Worm (Caenorhabditis elegans) whole organism, late embryonic: Measurements from ENCODE around the gene rgs-5.

ENCODE experiments used
- C38D4.7 ChIP-seq: fragments of 200-800 bp; sonication (Bioruptor generic); optimal IDR thresholded peaks from 2 replicates; lab custom pipeline; 2018; ENCODE audit warnings: mild to moderate bottlenecking, missing genetic modification characterization, moderate library complexity, missing compliant biosample characterization
- F13H6.1 ChIP-seq: sonication (generic microtip); optimal IDR thresholded peaks from 2 replicates; lab custom pipeline; 2016; ENCODE audit warnings: missing genetic modification characterization, missing compliant biosample characterization
- K09A11.1 ChIP-seq: sonication (generic microtip); optimal IDR thresholded peaks from 2 replicates; lab custom pipeline; 2017; ENCODE audit warnings: antibody characterized with exemption, mild to moderate bottlenecking, missing genetic modification characterization, missing compliant biosample characterization; ENCODE audit not compliant: insufficient read depth
- Y22D7AL.16 ChIP-seq: sonication (generic microtip); optimal IDR thresholded peaks from 2 replicates; lab custom pipeline; 2016; ENCODE audit warnings: missing genetic modification characterization, missing compliant biosample characterization
- ahr-1 ChIP-seq: sonication (generic microtip); optimal IDR thresholded peaks from 2 replicates; lab custom pipeline; 2016; ENCODE audit warnings: missing genetic modification characterization, missing compliant biosample characterization
- ceh-18 ChIP-seq: sonication (generic microtip); optimal IDR thresholded peaks from 2 replicates; lab custom pipeline; 2016; ENCODE audit warnings: missing genetic modification characterization, missing compliant biosample characterization
- ceh-19 ChIP-seq: fragments of 200-800 bp; sonication (Bioruptor generic); optimal IDR thresholded peaks from 2 replicates; lab custom pipeline; 2018; ENCODE audit warnings: mild to moderate bottlenecking, missing genetic modification characterization, missing compliant biosample characterization
- ceh-22 ChIP-seq: sonication (generic microtip); optimal IDR thresholded peaks from 2 replicates; lab custom pipeline; 2017; ENCODE audit warnings: missing biosample characterization, missing genetic modification characterization
- ceh-24 ChIP-seq: sonication (generic microtip); optimal IDR thresholded peaks from 2 replicates; lab custom pipeline; 2016; ENCODE audit warnings: mild to moderate bottlenecking, missing genetic modification characterization, missing compliant biosample characterization
- ceh-30 ChIP-seq: fragments of 150-350 bp; optimal IDR thresholded peaks from 2 replicates; lab custom pipeline; 2014; ENCODE audit warnings: missing biosample characterization, missing genetic modification characterization
- ceh-31 ChIP-seq: sonication (generic microtip); optimal IDR thresholded peaks from 2 replicates; lab custom pipeline; 2016; ENCODE audit warnings: missing genetic modification characterization, missing compliant biosample characterization
- ceh-34 ChIP-seq: sonication (generic microtip); optimal IDR thresholded peaks from 2 replicates; lab custom pipeline; 2016; ENCODE audit warnings: mild to moderate bottlenecking, missing genetic modification characterization, missing compliant biosample characterization
- ceh-45 ChIP-seq: fragments of 200-800 bp; sonication (Bioruptor generic); IDR thresholded peaks from 2 replicates; pipeline ENCODE4 v1.3.6; 2022; ENCODE audit warnings: missing genetic modification reagents, missing genetic modification characterization, missing compliant biosample characterization
- ceh-48 ChIP-seq: sonication (generic microtip); optimal IDR thresholded peaks from 2 replicates; lab custom pipeline; 2016; ENCODE audit warnings: missing genetic modification characterization, inconsistent platforms, missing compliant biosample characterization
- che-1 ChIP-seq: sonication (generic microtip); optimal IDR thresholded peaks from 2 replicates; lab custom pipeline; 2016; ENCODE audit warnings: mild to moderate bottlenecking, missing genetic modification characterization, missing compliant biosample characterization
- elt-2 ChIP-seq: sonication (generic microtip); optimal IDR thresholded peaks from 2 replicates; lab custom pipeline; 2016; ENCODE audit warnings: missing genetic modification reagents, missing genetic modification characterization, missing compliant biosample characterization
- ets-4 ChIP-seq: sonication (generic microtip); optimal IDR thresholded peaks from 2 replicates; lab custom pipeline; 2016; ENCODE audit warnings: missing genetic modification characterization, missing compliant biosample characterization
- fkh-10 ChIP-seq: fragments of 150-350 bp; optimal IDR thresholded peaks from 2 replicates; lab custom pipeline; 2014; ENCODE audit warnings: missing biosample characterization, missing genetic modification reagents, missing genetic modification characterization
- hlh-13 ChIP-seq: fragments of 200-800 bp; sonication (Bioruptor generic); optimal IDR thresholded peaks from 2 replicates; lab custom pipeline; 2018; ENCODE audit warnings: mild to moderate bottlenecking, missing genetic modification characterization, missing compliant biosample characterization
- hlh-30 ChIP-seq: sonication (generic microtip); optimal IDR thresholded peaks from 2 replicates; lab custom pipeline; 2017; ENCODE audit warnings: antibody characterized with exemption, missing genetic modification characterization, missing compliant biosample characterization; ENCODE audit not compliant: insufficient read depth
- hlh-8 ChIP-seq: sonication (generic microtip); optimal IDR thresholded peaks from 2 replicates; lab custom pipeline; 2016; ENCODE audit warnings: missing genotype, missing genetic modification characterization, missing compliant biosample characterization
- mec-3 ChIP-seq: sonication (generic microtip); optimal IDR thresholded peaks from 2 replicates; lab custom pipeline; 2016; ENCODE audit warnings: borderline replicate concordance, missing genetic modification characterization, missing compliant biosample characterization
- nfya-1 ChIP-seq: sonication (generic microtip); optimal IDR thresholded peaks from 2 replicates; lab custom pipeline; 2017; ENCODE audit warnings: missing genetic modification characterization, mild to moderate bottlenecking, missing compliant biosample characterization, antibody characterized with exemption, moderate library complexity
- nhr-11 ChIP-seq: fragments of 150-350 bp; optimal IDR thresholded peaks from 2 replicates; lab custom pipeline; 2014; ENCODE audit warnings: missing biosample characterization, missing genetic modification characterization
- nhr-232 ChIP-seq: sonication (generic microtip); optimal IDR thresholded peaks from 2 replicates; lab custom pipeline; 2016; ENCODE audit warnings: missing genetic modification characterization, missing compliant biosample characterization
- odd-2 ChIP-seq: sonication (generic microtip); optimal IDR thresholded peaks from 2 replicates; lab custom pipeline; 2017; ENCODE audit warnings: antibody characterized with exemption, mild to moderate bottlenecking, missing genetic modification characterization, missing compliant biosample characterization
- pag-3 ChIP-seq: sonication (generic microtip); optimal IDR thresholded peaks from 2 replicates; lab custom pipeline; 2016; ENCODE audit warnings: missing compliant biosample characterization, missing genetic modification characterization, borderline replicate concordance
- pax-1 ChIP-seq: fragments of 150-350 bp; optimal IDR thresholded peaks from 2 replicates; lab custom pipeline; 2014; ENCODE audit warnings: missing biosample characterization, missing genetic modification characterization
- pha-4 ChIP-seq: fragments of 150-350 bp; optimal IDR thresholded peaks from 2 replicates; lab custom pipeline; 2018; ENCODE audit warnings: missing biosample characterization, missing genetic modification reagents, missing genetic modification characterization
- ref-2 ChIP-seq: sonication (generic microtip); optimal IDR thresholded peaks from 2 replicates; lab custom pipeline; 2016; ENCODE audit warnings: missing genetic modification characterization, missing compliant biosample characterization
- sdc-2 ChIP-seq: sonication (generic microtip); optimal IDR thresholded peaks from 2 replicates; lab custom pipeline; 2016; ENCODE audit warnings: missing genotype, missing genetic modification characterization, missing compliant biosample characterization
- sox-2 ChIP-seq: fragments of 200-800 bp; sonication (Bioruptor generic); IDR thresholded peaks from 2 replicates; pipeline ENCODE4 v1.3.6; 2022; ENCODE audit warnings: missing genetic modification reagents, missing genetic modification characterization, missing compliant biosample characterization
- tbx-2 ChIP-seq: sonication (generic microtip); optimal IDR thresholded peaks from 2 replicates; lab custom pipeline; 2016; ENCODE audit warnings: missing genetic modification characterization, missing compliant biosample characterization
- tbx-7 ChIP-seq: sonication (generic microtip); optimal IDR thresholded peaks from 2 replicates; lab custom pipeline; 2016; ENCODE audit warnings: missing genotype, missing genetic modification characterization, missing compliant biosample characterization
- unc-3 ChIP-seq, 2 experiments: fragments of 200-800 bp in 1 of 2; sonication (Bioruptor generic) in 1 of 2; sonication (generic microtip) in 1 of 2; conservative IDR thresholded peaks in 1 of 2; optimal IDR thresholded peaks in 1 of 2; 2 replicates each; pipeline versions ENCODE4 v1.3.6 to Lab custom; 2016 to 2022; ENCODE audit warnings: missing compliant biosample characterization in 2 of 2, missing genetic modification characterization in 2 of 2, missing genetic modification reagents in 1 of 2
- unc-42 ChIP-seq: sonication (generic microtip); optimal IDR thresholded peaks from 2 replicates; lab custom pipeline; 2016; ENCODE audit warnings: missing genotype, missing genetic modification characterization, missing compliant biosample characterization
- unc-55 ChIP-seq: sonication (generic microtip); optimal IDR thresholded peaks from 2 replicates; lab custom pipeline; 2017; ENCODE audit warnings: missing biosample characterization, missing genetic modification reagents, missing genetic modification characterization
- unc-86 ChIP-seq: sonication (generic microtip); optimal IDR thresholded peaks from 2 replicates; lab custom pipeline; 2016; ENCODE audit warnings: missing genetic modification characterization, missing compliant biosample characterization
- ztf-16 ChIP-seq: sonication (generic microtip); optimal IDR thresholded peaks from 2 replicates; lab custom pipeline; 2017; ENCODE audit warnings: missing genetic modification characterization, missing compliant biosample characterization

rgs-5 gene

DNA sequence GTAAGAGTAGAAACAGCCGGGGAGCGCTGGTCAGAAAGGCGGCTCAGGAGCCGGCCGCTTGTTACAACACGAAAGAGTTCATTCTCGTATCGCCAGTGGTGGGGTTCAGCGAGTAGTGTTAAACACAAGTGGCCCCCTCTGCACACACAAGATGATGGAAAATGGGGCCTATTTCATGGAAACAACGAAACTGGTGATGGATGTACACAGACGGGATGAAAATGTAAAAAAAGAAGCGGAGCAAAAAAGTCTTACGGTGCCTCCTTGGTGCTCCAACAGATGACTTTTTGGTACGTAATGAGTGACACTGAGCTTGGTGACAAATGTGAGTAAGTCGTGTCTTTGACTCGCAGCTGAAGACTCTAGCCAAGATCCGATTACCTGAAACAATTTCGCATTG, 9.7 kb downstream of the rgs-5 start:
- TF ChIP-seq ceh-34 (tag; lab: Kevin White, UChicago) (peak; percentile 8), nhr-232 (tag; lab: Kevin White, UChicago) (no peak), unc-55 (GFP tag; lab: Kevin White, UChicago) (no peak), ceh-19 (peak; percentile 29)
- TF ChIP-seq, all 69 proteins: peak for 2

DNA sequence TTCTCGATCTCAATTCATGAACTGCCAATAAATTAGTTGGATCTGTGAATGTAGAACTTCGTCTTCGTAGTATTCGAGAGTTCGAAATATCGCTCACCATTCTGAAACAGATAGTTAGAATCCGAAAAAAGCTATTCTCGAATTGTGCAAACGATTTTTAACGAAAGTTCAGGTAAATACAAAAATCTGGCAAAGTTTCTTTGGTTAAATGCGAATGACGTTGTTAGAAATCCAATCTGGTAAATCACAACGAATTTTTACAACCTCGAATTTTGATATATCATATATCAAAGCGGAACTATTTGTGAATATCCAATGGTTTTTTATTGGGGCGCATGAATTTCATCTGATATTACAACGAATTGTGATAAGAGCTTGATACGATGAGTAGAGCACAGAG, 10.9 kb downstream of the rgs-5 start, which contains the start of gene hpo-28:
hpo-28 (minus strand) TSS at position 101 of the 400 bp plus-strand sequence.
- TF ChIP-seq hlh-8 (tag; lab: Kevin White, UChicago) (no peak), tbx-7 (tag; lab: Kevin White, UChicago) (no peak), che-1 (tag; lab: Kevin White, UChicago) (no peak), C38D4.7 (GFP tag; lab: Kevin White, UChicago) (no peak), unc-86 (tag; lab: Kevin White, UChicago) (no peak), ceh-24 (tag; lab: Kevin White, UChicago) (no peak)

DNA sequence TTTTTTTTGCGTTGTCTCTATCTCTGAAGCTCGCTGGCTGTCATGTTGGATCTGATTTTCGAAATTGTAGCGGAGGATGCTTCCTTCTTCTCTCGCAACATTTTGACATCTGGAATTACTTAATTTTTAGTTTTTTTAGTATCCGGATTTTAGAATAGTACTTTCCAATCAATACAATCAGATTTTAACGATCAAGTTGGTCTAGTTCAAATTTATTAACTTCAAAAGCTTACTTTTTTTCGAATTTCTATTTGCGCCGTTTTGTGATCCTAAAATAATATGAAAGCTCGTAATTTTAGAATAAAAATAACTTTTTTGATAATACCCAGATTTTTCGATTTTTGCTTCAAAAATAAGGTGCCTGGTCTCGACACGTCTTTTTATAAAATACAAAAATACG, 11.7 kb downstream of the rgs-5 start, which contains the start of gene B0336.12:
B0336.12 (minus strand) TSS at position 101 of the 400 bp plus-strand sequence.
- no peak for TF ChIP-seq pag-3 (tag; lab: Kevin White, UChicago)
- no peak for TF ChIP-seq K09A11.1
- TF ChIP-seq hlh-8 (tag; lab: Kevin White, UChicago), result no peak
- TF ChIP-seq tbx-2, result no peak
- no peak for TF ChIP-seq mec-3
- no peak for TF ChIP-seq unc-86 (tag; lab: Kevin White, UChicago)
- TF ChIP-seq ceh-30, result no peak
- TF ChIP-seq ahr-1, result no peak
- no peak for TF ChIP-seq fkh-10
- TF ChIP-seq Y22D7AL.16, result no peak
- TF ChIP-seq pax-1, result no peak
- TF ChIP-seq ztf-16 (tag; lab: Kevin White, UChicago), result no peak
- TF ChIP-seq unc-42 (tag; lab: Kevin White, UChicago), result no peak
- TF ChIP-seq nhr-11, result no peak
- no peak for TF ChIP-seq ceh-45 (GFP tag; lab: Robert Waterston, UW)
- no peak for TF ChIP-seq odd-2 (tag; lab: Kevin White, UChicago)
- TF ChIP-seq F13H6.1 (tag; lab: Kevin White, UChicago), result no peak

DNA sequence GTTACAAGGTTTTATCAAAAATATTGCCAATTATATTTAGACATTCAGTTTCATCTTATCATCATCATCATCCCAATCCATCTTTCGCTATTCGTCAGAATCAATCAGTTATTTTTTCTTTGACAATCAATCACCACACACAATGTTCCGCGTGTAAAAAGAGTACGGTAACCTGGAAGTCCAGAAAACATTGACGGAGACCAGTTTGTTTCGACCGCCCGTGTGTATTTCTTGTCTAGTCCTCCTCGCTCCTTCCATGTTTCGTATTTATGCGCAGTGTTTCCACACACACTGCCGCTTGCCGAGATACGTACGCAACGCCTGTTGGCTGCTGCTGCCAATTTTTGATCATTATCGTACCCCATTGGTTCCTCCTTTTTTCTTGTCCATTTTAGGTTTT, 12.3 kb downstream of the rgs-5 start:
- TF ChIP-seq K09A11.1 (no peak), Y22D7AL.16 (no peak), hlh-30 (tag; lab: Kevin White, UChicago) (no peak), sdc-2 (tag; lab: Kevin White, UChicago) (no peak), sox-2 (no peak), nfya-1 (tag; lab: Kevin White, UChicago) (peak; percentile 68), odd-2 (tag; lab: Kevin White, UChicago) (no peak), pha-4 (tag; lab: Kevin White, UChicago) (no peak), ahr-1 (no peak), hlh-13 (GFP tag; lab: Kevin White, UChicago) (no peak), ceh-18 (tag; lab: Kevin White, UChicago) (no peak), ref-2 (tag; lab: Kevin White, UChicago) (no peak), ceh-30 (no peak), ets-4 (tag; lab: Kevin White, UChicago) (peak; percentile 70), pax-1 (no peak), unc-3 (GFP tag; conservative IDR thresholded peaks at IDR 0.05; lab: Robert Waterston, UW) (no peak), unc-3 (tag; optimal IDR thresholded peaks at IDR 0.05; lab: Kevin White, UChicago) (no peak), elt-2 (peak; percentile 42), ceh-45 (GFP tag; lab: Robert Waterston, UW) (no peak), C38D4.7 (GFP tag; lab: Kevin White, UChicago) (no peak), ceh-48 (no peak), ztf-16 (tag; lab: Kevin White, UChicago) (no peak), unc-55 (GFP tag; lab: Kevin White, UChicago) (no peak), pag-3 (tag; lab: Kevin White, UChicago) (no peak), ceh-31 (no peak), ceh-22 (tag; lab: Kevin White, UChicago) (no peak), ceh-24 (tag; lab: Kevin White, UChicago) (no peak)
